Worm (Caenorhabditis elegans): ENCODE results near the gene Y42A5A.3.

Y42A5A.3 gene

ce11 chrV:11048678-11049077 is 47.1 kb downstream of the Y42A5A.3 start, which contains the start of gene srh-74:
TSS of gene srh-74 (minus strand) at chrV:11048778.
- TF ChIP-seq snpc-3.4 (tag; optimal IDR thresholded peaks at IDR 0.05), result no peak
- TF ChIP-seq Y53G8AR.9 (GFP tag; conservative IDR thresholded peaks at IDR 0.05), result no peak

DNA sequence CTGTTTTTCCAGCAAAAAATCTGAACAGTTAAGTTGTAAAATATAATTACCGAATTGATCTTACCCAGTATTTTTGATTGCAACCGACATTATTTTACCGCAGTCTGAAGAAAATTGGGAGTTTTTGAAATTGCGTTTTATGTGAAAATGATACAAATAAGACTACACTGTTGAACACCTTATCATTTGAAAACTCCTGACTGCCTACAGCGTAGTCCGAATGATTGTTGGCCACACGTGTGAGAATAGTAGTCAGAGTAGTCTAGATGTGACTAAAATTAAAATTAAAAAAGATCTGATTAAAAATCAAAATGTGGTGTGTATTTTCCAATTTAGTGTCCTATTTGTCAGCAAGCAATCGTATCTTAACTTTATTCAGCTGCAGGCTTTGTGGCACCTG is 49.0 kb downstream of the Y42A5A.3 start, which contains the start of gene dhs-18:
TSS of gene dhs-18 (minus strand) at position 104 of the 400 bp plus-strand sequence.
- TF ChIP-seq F33H1.4 (GFP tag; IDR thresholded peaks at IDR 0.05), result no peak
- TF ChIP-seq Y79H2A.3 (GFP tag; conservative IDR thresholded peaks at IDR 0.05), result no peak
- no peak for TF ChIP-seq ceh-40 (GFP tag; IDR thresholded peaks at IDR 0.05)
- TF ChIP-seq nhr-80 (tag; optimal IDR thresholded peaks at IDR 0.05), result peak; percentile 14
- no peak for TF ChIP-seq nhr-27 (tag; optimal IDR thresholded peaks at IDR 0.05)
- no peak for TF ChIP-seq hmg-1.2 (GFP tag; IDR thresholded peaks at IDR 0.05)
- no peak for TF ChIP-seq F55B11.4 (tag; optimal IDR thresholded peaks at IDR 0.05; ENCODE audit: borderline replicate concordance, insufficient read depth)
